Worm (Caenorhabditis elegans) whole organism, early embryonic: ENCODE data around the gene ZC132.11.
"Not testable (repeated sequence)": the region's sequence is repeated elsewhere in the genome, so short reads cannot be mapped to it uniquely, and the experiment has no call there.

ENCODE experiments used
- aly-1 ChIP-seq: sonication (generic microtip); optimal IDR thresholded peaks from 2 replicates; lab custom pipeline; 2016; ENCODE audit warnings: missing genetic modification characterization, missing compliant biosample characterization
- ama-1 ChIP-seq: fragments of 150-350 bp; optimal IDR thresholded peaks from 2 replicates; lab custom pipeline; 2014
- flt-1 ChIP-seq: fragments of 200-800 bp; sonication (Bioruptor generic); IDR thresholded peaks from 2 replicates; pipeline ENCODE4 v1.3.6; 2022; ENCODE audit warnings: missing genetic modification characterization, missing compliant biosample characterization
- hmg-4 ChIP-seq: fragments of 200-800 bp; sonication (Bioruptor generic); optimal IDR thresholded peaks from 2 replicates; lab custom pipeline; 2018; ENCODE audit warnings: mild to moderate bottlenecking, missing genetic modification characterization, missing compliant biosample characterization
- hnd-1 ChIP-seq: sonication (generic microtip); optimal IDR thresholded peaks from 2 replicates; lab custom pipeline; 2016; ENCODE audit warnings: missing genetic modification characterization, missing compliant biosample characterization
- tbx-11 ChIP-seq: fragments of 200-800 bp; sonication (Bioruptor generic); IDR thresholded peaks from 2 replicates; pipeline ENCODE4 v1.3.6; 2022; ENCODE audit warnings: missing genetic modification characterization, missing compliant biosample characterization

ce11 chrV:4333518-4333917 lies 35.0 kb upstream of the ZC132.11 start:
- TF ChIP-seq hnd-1 (tag; lab: Kevin White, UChicago); aly-1 (tag; lab: Kevin White, UChicago); hmg-4 (GFP tag; lab: Kevin White, UChicago); flt-1 (GFP tag; lab: Robert Waterston, UW); ama-1; tbx-11: not testable (repeated sequence)
